Worm (Caenorhabditis elegans): ENCODE results near the gene dsl-1.

ce11 chrIV:1243295-1243694 is 35.4 kb upstream of the dsl-1 start, which contains the start of gene F38A1.15:
- TF ChIP-seq ceh-28 (tag; optimal IDR thresholded peaks at IDR 0.05) (no peak), skn-1 (tag; optimal IDR thresholded peaks at IDR 0.05) (no peak), unc-39 (tag; optimal IDR thresholded peaks at IDR 0.05) (no peak), nhr-11 (tag; optimal IDR thresholded peaks at IDR 0.05) (no peak), tbx-2 (tag; optimal IDR thresholded peaks at IDR 0.05) (no peak), nhr-12 (tag; optimal IDR thresholded peaks at IDR 0.05) (no peak), nhr-23 (tag; optimal IDR thresholded peaks at IDR 0.05) (no peak), ztf-11 (tag; optimal IDR thresholded peaks at IDR 0.05) (no peak), pha-4 (tag; optimal IDR thresholded peaks at IDR 0.05) (no peak), sea-2 (GFP tag; optimal IDR thresholded peaks at IDR 0.05) (no peak), pqm-1 (tag; optimal IDR thresholded peaks at IDR 0.05) (no peak)

Data from whole organism, L3 larva.